Worm (Caenorhabditis elegans) whole organism, L4 larva: Measurements from ENCODE around the gene gcy-5.

ENCODE experiments used
- F10B5.3 ChIP-seq: sonication (generic microtip); optimal IDR thresholded peaks from 2 replicates; lab custom pipeline; 2016; ENCODE audit warnings: mild to moderate bottlenecking, missing genetic modification characterization, missing compliant biosample characterization
- F26F4.8 ChIP-seq: fragments of 200-800 bp; sonication (Bioruptor generic); conservative IDR thresholded peaks from 2 replicates; pipeline ENCODE4 v1.3.6; 2022; ENCODE audit warnings: missing genetic modification characterization, missing compliant biosample characterization
- F37D6.2 ChIP-seq: sonication (generic microtip); optimal IDR thresholded peaks from 2 replicates; lab custom pipeline; 2016; ENCODE audit warnings: mild to moderate bottlenecking, missing genetic modification characterization, missing compliant biosample characterization
- F44E2.7 ChIP-seq: fragments of 200-800 bp; sonication (Bioruptor generic); IDR thresholded peaks from 2 replicates; pipeline ENCODE4 v2.1.2; 2022; ENCODE audit warnings: missing genetic modification characterization, missing compliant biosample characterization
- T20F7.1 ChIP-seq: fragments of 200-800 bp; sonication (Bioruptor generic); optimal IDR thresholded peaks from 2 replicates; lab custom pipeline; 2018; ENCODE audit warnings: mild to moderate bottlenecking, missing genetic modification characterization, missing compliant biosample characterization
- Y105C5A.15 ChIP-seq: fragments of 200-800 bp; sonication (Bioruptor generic); IDR thresholded peaks from 2 replicates; pipeline ENCODE4 v1.3.6; 2022; ENCODE audit warnings: missing genetic modification characterization, missing compliant biosample characterization
- Y48G9A.11 ChIP-seq: fragments of 200-800 bp; sonication (Bioruptor generic); IDR thresholded peaks from 2 replicates; pipeline ENCODE4 v1.3.6; 2022; ENCODE audit warnings: missing genetic modification reagents, missing genetic modification characterization, missing compliant biosample characterization
- arid-1 ChIP-seq: fragments of 200-800 bp; sonication (Bioruptor generic); conservative IDR thresholded peaks from 2 replicates; pipeline ENCODE4 v1.3.6; 2022; ENCODE audit warnings: missing genetic modification reagents, missing genetic modification characterization, missing compliant biosample characterization
- ceh-20 ChIP-seq: fragments of 200-800 bp; sonication (Bioruptor generic); IDR thresholded peaks from 2 replicates; pipeline ENCODE4 v1.3.6; 2022; ENCODE audit warnings: missing genetic modification reagents, missing genetic modification characterization, missing compliant biosample characterization
- ces-1 ChIP-seq: fragments of 150-350 bp; sonication (generic microtip); optimal IDR thresholded peaks from 4 replicates; lab custom pipeline; 2014; ENCODE audit warnings: missing biosample characterization, missing genetic modification reagents, missing genetic modification characterization
- daf-12 ChIP-seq: fragments of 150-350 bp; optimal IDR thresholded peaks from 2 replicates; lab custom pipeline; 2014; ENCODE audit warnings: missing biosample characterization, missing genetic modification reagents, missing genetic modification characterization
- daf-16 ChIP-seq, 3 experiments: sonication (generic microtip); optimal IDR thresholded peaks; 2 replicates each; lab custom pipeline; 2016 to 2017; ENCODE audit warnings: missing genetic modification characterization in 3 of 3, missing genetic modification reagents in 3 of 3, mild to moderate bottlenecking in 2 of 3, missing compliant biosample characterization in 2 of 3, missing biosample characterization in 1 of 3, moderate library complexity in 1 of 3
- dmd-6 ChIP-seq: fragments of 200-800 bp; sonication (Bioruptor generic); IDR thresholded peaks from 2 replicates; pipeline ENCODE4 v1.3.6; 2022; ENCODE audit warnings: missing genetic modification reagents, missing genetic modification characterization, missing compliant biosample characterization
- egl-27 ChIP-seq: sonication (generic microtip); optimal IDR thresholded peaks from 3 replicates; lab custom pipeline; 2017; ENCODE audit warnings: missing biosample characterization, missing genetic modification reagents, missing genetic modification characterization
- egl-43 ChIP-seq: fragments of 200-800 bp; sonication (Bioruptor generic); IDR thresholded peaks from 2 replicates; pipeline ENCODE4 v1.3.6; 2022; ENCODE audit warnings: missing genetic modification reagents, missing genetic modification characterization, missing compliant biosample characterization
- gei-8 ChIP-seq: fragments of 200-800 bp; sonication (Bioruptor generic); optimal IDR thresholded peaks from 2 replicates; lab custom pipeline; 2018; ENCODE audit warnings: mild to moderate bottlenecking, missing genetic modification characterization, missing compliant biosample characterization
- hif-1 ChIP-seq, 2 experiments: sonication (generic microtip); optimal IDR thresholded peaks; 2 replicates each; lab custom pipeline; 2016 to 2017; ENCODE audit warnings: missing compliant biosample characterization in 2 of 2, missing genetic modification characterization in 2 of 2, missing genetic modification reagents in 2 of 2, missing genotype in 2 of 2, mild to moderate bottlenecking in 1 of 2
- hlh-11 ChIP-seq: fragments of 200-800 bp; sonication (Bioruptor generic); optimal IDR thresholded peaks from 2 replicates; lab custom pipeline; 2018; ENCODE audit warnings: mild to moderate bottlenecking, missing genetic modification characterization, missing compliant biosample characterization
- hlh-30 ChIP-seq: sonication (generic microtip); optimal IDR thresholded peaks from 2 replicates; lab custom pipeline; 2017; ENCODE audit warnings: antibody characterized with exemption, mild to moderate bottlenecking, missing genetic modification characterization, missing compliant biosample characterization; ENCODE audit not compliant: insufficient read depth
- jun-1 ChIP-seq: fragments of 150-350 bp; optimal IDR thresholded peaks from 2 replicates; lab custom pipeline; 2014; ENCODE audit warnings: missing biosample characterization, missing genetic modification reagents, missing genetic modification characterization
- lim-7 ChIP-seq: fragments of 200-800 bp; sonication (Bioruptor generic); IDR thresholded peaks from 2 replicates; pipeline ENCODE4 v1.3.6; 2022; ENCODE audit warnings: missing genetic modification characterization, missing compliant biosample characterization
- lin-1 ChIP-seq: fragments of 200-800 bp; sonication (Bioruptor generic); IDR thresholded peaks from 2 replicates; pipeline ENCODE4 v1.3.6; 2022; ENCODE audit warnings: missing genetic modification reagents, missing genetic modification characterization, missing compliant biosample characterization
- lsy-2 ChIP-seq, 2 experiments: fragments of 150-350 bp in 1 of 2; sonication (generic microtip) in 1 of 2; optimal IDR thresholded peaks; 2 replicates each; lab custom pipeline; 2014 to 2017; ENCODE audit warnings: missing biosample characterization in 2 of 2, missing genetic modification characterization in 2 of 2
- mdl-1 ChIP-seq, 2 experiments: fragments of 150-350 bp in 1 of 2; sonication (generic microtip) in 1 of 2; optimal IDR thresholded peaks; 2 replicates each; lab custom pipeline; 2014 to 2017; ENCODE audit warnings: missing biosample characterization in 2 of 2, missing genetic modification characterization in 2 of 2
- mep-1 ChIP-seq: fragments of 150-350 bp; sonication (generic microtip); optimal IDR thresholded peaks from 3 replicates; lab custom pipeline; 2014; ENCODE audit warnings: missing biosample characterization, missing genetic modification characterization
- mes-2 ChIP-seq: sonication (generic microtip); optimal IDR thresholded peaks from 2 replicates; lab custom pipeline; 2016; ENCODE audit warnings: missing genotype, mild to moderate bottlenecking, missing genetic modification characterization, missing compliant biosample characterization; ENCODE audit not compliant: poor library complexity, severe bottlenecking
- nhr-10 ChIP-seq: fragments of 150-350 bp; optimal IDR thresholded peaks from 2 replicates; lab custom pipeline; 2014; ENCODE audit warnings: missing biosample characterization, missing genetic modification characterization
- nhr-11 ChIP-seq: fragments of 150-350 bp; optimal IDR thresholded peaks from 2 replicates; lab custom pipeline; 2014; ENCODE audit warnings: missing biosample characterization, missing genetic modification characterization
- nhr-28 ChIP-seq: fragments of 150-350 bp; optimal IDR thresholded peaks from 2 replicates; lab custom pipeline; 2014; ENCODE audit warnings: missing biosample characterization, missing genetic modification characterization
- nhr-42 ChIP-seq: fragments of 200-800 bp; sonication (Bioruptor generic); IDR thresholded peaks from 2 replicates; pipeline ENCODE4 v1.3.6; 2022; ENCODE audit warnings: missing genetic modification characterization, missing compliant biosample characterization
- nhr-6 ChIP-seq: fragments of 150-350 bp; optimal IDR thresholded peaks from 2 replicates; lab custom pipeline; 2014; ENCODE audit warnings: missing biosample characterization, missing genetic modification characterization
- nhr-76 ChIP-seq: fragments of 150-350 bp; optimal IDR thresholded peaks from 2 replicates; lab custom pipeline; 2014; ENCODE audit warnings: missing biosample characterization, missing genetic modification characterization
- nhr-77 ChIP-seq: fragments of 150-350 bp; optimal IDR thresholded peaks from 2 replicates; lab custom pipeline; 2014; ENCODE audit warnings: missing biosample characterization, missing genetic modification characterization
- pqm-1 ChIP-seq: sonication (generic microtip); optimal IDR thresholded peaks from 2 replicates; lab custom pipeline; 2017; ENCODE audit warnings: missing biosample characterization, missing genetic modification characterization
- saeg-2 ChIP-seq: fragments of 200-800 bp; sonication (Bioruptor generic); IDR thresholded peaks from 2 replicates; pipeline ENCODE4 v1.3.6; 2022; ENCODE audit warnings: missing genetic modification reagents, missing genetic modification characterization, missing compliant biosample characterization
- sdz-12 ChIP-seq: fragments of 200-800 bp; sonication (Bioruptor generic); optimal IDR thresholded peaks from 2 replicates; lab custom pipeline; 2018; ENCODE audit warnings: mild to moderate bottlenecking, missing genetic modification characterization, missing compliant biosample characterization
- snpc-1.2 ChIP-seq: fragments of 200-800 bp; sonication (Bioruptor generic); IDR thresholded peaks from 2 replicates; pipeline ENCODE4 v1.3.6; 2022; ENCODE audit warnings: missing genetic modification reagents, missing genetic modification characterization, missing compliant biosample characterization
- tag-97 ChIP-seq: fragments of 200-800 bp; sonication (Bioruptor generic); IDR thresholded peaks from 2 replicates; pipeline ENCODE4 v1.3.6; 2022; ENCODE audit warnings: missing genetic modification characterization, missing compliant biosample characterization
- tra-1 ChIP-seq: fragments of 200-800 bp; sonication (Bioruptor generic); IDR thresholded peaks from 2 replicates; pipeline ENCODE4 v1.3.6; 2022; ENCODE audit warnings: missing genetic modification reagents, missing genetic modification characterization, missing compliant biosample characterization
- unc-62 ChIP-seq, 3 experiments: fragments of 150-350 bp in 1 of 3; sonication (generic microtip); optimal IDR thresholded peaks in 2 of 3; peaks in 1 of 3; 1 replicate in 1 of 3; 2 replicates in 2 of 3; lab custom pipeline; 2014 to 2017; ENCODE audit warnings: missing biosample characterization in 3 of 3, missing genetic modification characterization in 3 of 3, missing genetic modification reagents in 3 of 3, missing genotype in 1 of 3
- zag-1 ChIP-seq: fragments of 150-350 bp; optimal IDR thresholded peaks from 2 replicates; lab custom pipeline; 2014; ENCODE audit warnings: missing biosample characterization, missing genetic modification characterization
- zfp-2 ChIP-seq: sonication (generic microtip); optimal IDR thresholded peaks from 2 replicates; lab custom pipeline; 2016; ENCODE audit warnings: mild to moderate bottlenecking, missing genetic modification characterization, missing compliant biosample characterization
- ztf-7 ChIP-seq: fragments of 150-350 bp; optimal IDR thresholded peaks from 2 replicates; lab custom pipeline; 2014; ENCODE audit warnings: missing biosample characterization, missing genetic modification characterization

Gene gcy-5

ce11 chrII:10300954-10301353, 15.1 kb downstream of the gcy-5 start, which contains the start of gene mdt-22 (continued):
- TF ChIP-seq nhr-77 (tag; lab: Kevin White, UChicago) (no peak), F44E2.7 (no peak), gei-8 (GFP tag; lab: Kevin White, UChicago) (no peak), arid-1 (peak; percentile 78; the same call in 1 of the 2 replicates), mes-2 (peak; percentile 87)
- TF ChIP-seq, all 104 proteins: peak for 45

DNA sequence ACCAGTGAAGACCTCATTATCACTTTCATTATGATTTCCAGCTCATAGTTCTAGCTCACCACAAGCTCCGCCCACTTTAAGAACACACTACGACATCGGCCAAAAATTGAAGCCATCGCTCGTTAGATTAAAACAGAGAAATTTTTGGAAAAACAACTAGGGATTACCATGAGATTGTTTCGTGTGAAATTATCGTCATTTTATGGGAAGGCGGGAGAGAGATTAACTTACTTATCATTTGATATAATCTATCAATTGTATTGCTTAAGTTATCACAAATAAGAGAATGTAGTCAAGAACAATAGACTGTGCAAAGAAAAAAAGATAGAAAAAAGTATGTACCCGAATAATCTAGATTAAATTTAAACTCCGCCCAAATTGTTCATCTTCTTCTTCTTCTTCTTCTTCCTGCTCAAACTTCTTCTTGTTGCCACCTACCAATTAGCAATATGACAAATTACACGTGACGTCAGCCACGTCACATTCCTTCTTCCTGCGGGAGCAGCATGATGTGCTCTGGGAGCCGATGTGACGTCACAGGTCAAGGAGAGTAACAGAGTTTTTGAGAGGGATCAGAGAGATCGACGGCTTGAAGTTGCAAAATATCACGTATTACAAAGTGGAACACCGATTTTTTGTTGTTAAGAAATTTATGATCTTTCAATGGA, 15.8 kb downstream of the gcy-5 start, which contains the start of gene nep-26:
TSS of gene nep-26 (minus strand) at position 51 of the 668 bp plus-strand sequence.
- no peak for TF ChIP-seq F26F4.8 (GFP tag; lab: Robert Waterston, UW)
- no peak for TF ChIP-seq tag-97
- no peak for TF ChIP-seq nhr-77 (tag; lab: Kevin White, UChicago)
- TF ChIP-seq daf-16 (GFP tag; optimal IDR thresholded peaks at IDR 0.05; lab: Kevin White, UChicago) = peak in 1 of 2 experiments; percentile 89
- TF ChIP-seq daf-16 (tag; optimal IDR thresholded peaks at IDR 0.05; lab: Kevin White, UChicago) = no peak
- no peak for TF ChIP-seq nhr-42 (GFP tag; lab: Robert Waterston, UW)
- peak; percentile 74 for TF ChIP-seq nhr-11 (tag; lab: Kevin White, UChicago)
- TF ChIP-seq mes-2 = no peak
- no peak for TF ChIP-seq ces-1 (GFP tag; lab: Kevin White, UChicago)
- no peak for TF ChIP-seq pqm-1 (tag; lab: Kevin White, UChicago)
- TF ChIP-seq lin-1 (GFP tag; lab: Robert Waterston, UW) = no peak
- no peak for TF ChIP-seq egl-27 (tag; lab: Kevin White, UChicago)
- no peak for TF ChIP-seq arid-1
- TF ChIP-seq hif-1 (tag; optimal IDR thresholded peaks at IDR 0.05; lab: Kevin White, UChicago) = peak; percentile 14 to 94
- TF ChIP-seq sdz-12 (GFP tag; lab: Kevin White, UChicago) = no peak
- no peak for TF ChIP-seq snpc-1.2 (GFP tag; lab: Robert Waterston, UW)
- peak; percentile 64 for TF ChIP-seq hlh-30 (tag; lab: Kevin White, UChicago)
- no peak for TF ChIP-seq daf-12 (tag; lab: Kevin White, UChicago)
- no peak for TF ChIP-seq T20F7.1 (GFP tag; lab: Kevin White, UChicago)
- peak; percentile 37; the same call in 1 of the 2 replicates for TF ChIP-seq ceh-20
- TF ChIP-seq nhr-10 (tag; lab: Kevin White, UChicago) = no peak
- no peak for TF ChIP-seq mep-1 (tag; lab: Kevin White, UChicago)
- TF ChIP-seq nhr-6 (tag; lab: Kevin White, UChicago) = no peak
- TF ChIP-seq lsy-2 (tag; optimal IDR thresholded peaks at IDR 0.05; lab: Kevin White, UChicago) = peak in 1 of 2 experiments; percentile 22
- no peak for TF ChIP-seq gei-8 (GFP tag; lab: Kevin White, UChicago)
- no peak for TF ChIP-seq zfp-2 (tag; lab: Kevin White, UChicago)
- TF ChIP-seq nhr-76 (tag; lab: Kevin White, UChicago) = no peak
- no peak for TF ChIP-seq lim-7 (GFP tag; lab: Robert Waterston, UW)
- peak; percentile 41 for TF ChIP-seq hlh-11
- TF ChIP-seq Y48G9A.11 = no peak
- no peak for TF ChIP-seq F37D6.2 (tag; lab: Kevin White, UChicago)
- no peak for TF ChIP-seq egl-43 (GFP tag; lab: Robert Waterston, UW)
- no peak for TF ChIP-seq F10B5.3 (tag; lab: Kevin White, UChicago)

DNA sequence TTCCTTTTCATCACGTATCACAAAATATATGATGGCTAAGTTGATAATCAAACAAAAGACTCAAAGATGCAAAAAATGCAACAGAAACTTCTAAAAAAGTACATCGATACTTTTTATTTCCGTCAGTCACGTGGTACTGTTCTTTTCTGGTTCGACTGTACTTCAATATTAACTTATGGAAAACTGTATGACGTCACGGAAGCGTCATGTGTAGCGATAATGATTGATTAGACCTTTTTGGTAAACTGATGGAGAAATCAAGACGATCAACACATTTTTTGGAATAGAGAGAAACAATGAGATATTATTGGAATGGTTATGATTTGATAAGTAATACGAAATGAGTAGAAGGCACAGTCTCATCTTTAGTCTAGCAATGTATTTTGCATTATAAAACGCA, 21.8 kb downstream of the gcy-5 start:
- TF ChIP-seq mdl-1 (tag; optimal IDR thresholded peaks at IDR 0.05; lab: Kevin White, UChicago) (peak in 1 of 2 experiments; percentile 51), saeg-2 (GFP tag; lab: Robert Waterston, UW) (no peak), ztf-7 (tag; lab: Kevin White, UChicago) (no peak), lsy-2 (tag; optimal IDR thresholded peaks at IDR 0.05; lab: Kevin White, UChicago) (peak in 1 of 2 experiments; percentile 37), unc-62 (GFP tag; optimal IDR thresholded peaks at IDR 0.05 in 1 of 2; lab: Kevin White, UChicago) (peak in 1 of 2 experiments; percentile 81), unc-62 (tag; optimal IDR thresholded peaks at IDR 0.05; lab: Kevin White, UChicago) (no peak), dmd-6 (GFP tag; lab: Robert Waterston, UW) (peak; percentile 38), Y105C5A.15 (GFP tag; lab: Robert Waterston, UW) (no peak), tra-1 (GFP tag; lab: Robert Waterston, UW) (peak; percentile 57; the same call in 1 of the 2 replicates), ces-1 (GFP tag; lab: Kevin White, UChicago) (no peak), ceh-20 (peak; percentile 34; the same call in 1 of the 2 replicates), nhr-28 (tag; lab: Kevin White, UChicago) (peak; percentile 68), jun-1 (no peak), zag-1 (tag; lab: Kevin White, UChicago) (no peak), hlh-30 (tag; lab: Kevin White, UChicago) (peak; percentile 46)
- TF ChIP-seq, all 104 proteins: peak for 8
